Worm (Caenorhabditis elegans) whole organism, young adult: Measurements from ENCODE around the gene srd-50.

Source experiments
- B0019.2 ChIP-seq: fragments of 200-800 bp; sonication (Bioruptor generic); conservative IDR thresholded peaks from 2 replicates; pipeline ENCODE4 v1.3.6; 2022; ENCODE audit warnings: missing genetic modification reagents, missing genetic modification characterization, missing compliant biosample characterization
- B0035.1 ChIP-seq: sonication (generic microtip); optimal IDR thresholded peaks from 2 replicates; lab custom pipeline; 2016; ENCODE audit warnings: missing genetic modification characterization, mild to moderate bottlenecking, missing compliant biosample characterization, missing genotype, missing genetic modification reagents
- B0336.3 ChIP-seq: fragments of 200-800 bp; sonication (Bioruptor generic); IDR thresholded peaks from 2 replicates; pipeline ENCODE4 v1.3.6; 2022; ENCODE audit warnings: missing genetic modification characterization, missing compliant biosample characterization
- F10E7.11 ChIP-seq: sonication (generic microtip); optimal IDR thresholded peaks from 2 replicates; lab custom pipeline; 2017; ENCODE audit warnings: mild to moderate bottlenecking, missing genetic modification characterization, moderate library complexity, missing compliant biosample characterization
- F23B12.7 ChIP-seq: sonication (generic microtip); optimal IDR thresholded peaks from 2 replicates; lab custom pipeline; 2017; ENCODE audit warnings: missing genetic modification characterization, mild to moderate bottlenecking, missing compliant biosample characterization, antibody characterized with exemption, moderate library complexity; ENCODE audit not compliant: insufficient read depth
- F33H1.4 ChIP-seq: fragments of 200-800 bp; sonication (Bioruptor generic); IDR thresholded peaks from 2 replicates; pipeline ENCODE4 v1.3.6; 2022; ENCODE audit warnings: missing genetic modification reagents, missing genetic modification characterization, missing compliant biosample characterization
- F52B5.7 ChIP-seq: sonication (generic microtip); optimal IDR thresholded peaks from 2 replicates; lab custom pipeline; 2016; ENCODE audit warnings: mild to moderate bottlenecking, missing genetic modification characterization, missing compliant biosample characterization
- F55B11.4 ChIP-seq: sonication (generic microtip); optimal IDR thresholded peaks from 2 replicates; lab custom pipeline; 2016; ENCODE audit warnings: missing compliant biosample characterization, missing genetic modification characterization, borderline replicate concordance; ENCODE audit not compliant: insufficient read depth
- T26A5.8 ChIP-seq: sonication (generic microtip); optimal IDR thresholded peaks from 2 replicates; lab custom pipeline; 2016; ENCODE audit warnings: missing genetic modification characterization, missing compliant biosample characterization
- Y53G8AR.9 ChIP-seq: fragments of 200-800 bp; sonication (Bioruptor generic); conservative IDR thresholded peaks from 2 replicates; pipeline ENCODE4 v1.3.6; 2022; ENCODE audit warnings: missing genetic modification reagents, missing genetic modification characterization, missing compliant biosample characterization
- Y67H2A.10 ChIP-seq: fragments of 200-800 bp; sonication (Bioruptor generic); conservative IDR thresholded peaks from 2 replicates; pipeline ENCODE4 v1.3.6; 2022; ENCODE audit warnings: missing genetic modification reagents, missing genetic modification characterization, missing compliant biosample characterization
- Y79H2A.3 ChIP-seq: fragments of 200-800 bp; sonication (Bioruptor generic); conservative IDR thresholded peaks from 2 replicates; pipeline ENCODE4 v1.3.6; 2022; ENCODE audit warnings: missing genetic modification reagents, missing genetic modification characterization, missing compliant biosample characterization
- Y95B8A.8 ChIP-seq: fragments of 200-800 bp; sonication (Bioruptor generic); IDR thresholded peaks from 2 replicates; pipeline ENCODE4 v1.3.6; 2022; ENCODE audit warnings: missing genetic modification reagents, missing genetic modification characterization, missing compliant biosample characterization
- attf-5 ChIP-seq: fragments of 200-800 bp; sonication (Bioruptor generic); optimal IDR thresholded peaks from 2 replicates; lab custom pipeline; 2018; ENCODE audit warnings: mild to moderate bottlenecking, missing genetic modification characterization, missing compliant biosample characterization
- ceh-40 ChIP-seq: fragments of 200-800 bp; sonication (Bioruptor generic); IDR thresholded peaks from 2 replicates; pipeline ENCODE4 v1.3.6; 2022; ENCODE audit warnings: missing genetic modification characterization, missing compliant biosample characterization
- ceh-58 ChIP-seq: fragments of 200-800 bp; sonication (Bioruptor generic); IDR thresholded peaks from 2 replicates; pipeline ENCODE4 v1.3.6; 2022; ENCODE audit warnings: missing genetic modification characterization, missing compliant biosample characterization
- ceh-91 ChIP-seq: fragments of 200-800 bp; sonication (Bioruptor generic); IDR thresholded peaks from 2 replicates; pipeline ENCODE4 v1.3.6; 2022; ENCODE audit warnings: missing genetic modification reagents, missing genetic modification characterization, missing compliant biosample characterization
- egrh-3 ChIP-seq: fragments of 200-800 bp; sonication (Bioruptor generic); IDR thresholded peaks from 2 replicates; pipeline ENCODE4 v1.3.6; 2022; ENCODE audit warnings: missing genetic modification reagents, missing genetic modification characterization, missing compliant biosample characterization
- ekl-4 ChIP-seq: fragments of 200-800 bp; sonication (Bioruptor generic); IDR thresholded peaks from 2 replicates; pipeline ENCODE4 v1.3.6; 2022; ENCODE audit warnings: missing genetic modification reagents, missing genetic modification characterization, missing compliant biosample characterization
- him-1 ChIP-seq: sonication (generic microtip); optimal IDR thresholded peaks from 2 replicates; lab custom pipeline; 2016; ENCODE audit warnings: missing genotype, missing genetic modification reagents, missing genetic modification characterization, missing compliant biosample characterization
- hlh-26 ChIP-seq: fragments of 200-800 bp; sonication (Bioruptor generic); conservative IDR thresholded peaks from 2 replicates; pipeline ENCODE4 v1.3.6; 2022; ENCODE audit warnings: missing genetic modification reagents, missing genetic modification characterization, missing compliant biosample characterization
- hmg-1.2 ChIP-seq: fragments of 200-800 bp; sonication (Bioruptor generic); IDR thresholded peaks from 2 replicates; pipeline ENCODE4 v1.3.6; 2022; ENCODE audit warnings: missing genetic modification reagents, missing genetic modification characterization, missing compliant biosample characterization
- let-607 ChIP-seq, 2 experiments: fragments of 200-800 bp in 1 of 2; sonication (Bioruptor generic) in 1 of 2; sonication (generic microtip) in 1 of 2; optimal IDR thresholded peaks; 2 replicates each; lab custom pipeline; 2016 to 2018; ENCODE audit warnings: mild to moderate bottlenecking in 2 of 2, missing compliant biosample characterization in 2 of 2, missing genetic modification characterization in 2 of 2, moderate library complexity in 2 of 2, missing genotype in 1 of 2
- lin-26 ChIP-seq: fragments of 200-800 bp; sonication (Bioruptor generic); IDR thresholded peaks from 2 replicates; pipeline ENCODE4 v1.3.6; 2022; ENCODE audit warnings: missing genetic modification reagents, missing genetic modification characterization, missing compliant biosample characterization
- lin-35 ChIP-seq, 3 experiments: fragments of 150-350 bp in 2 of 3; sonication (generic microtip) in 1 of 3; optimal IDR thresholded peaks; 2 replicates each; lab custom pipeline; 2014 to 2018; ENCODE audit warnings: missing biosample characterization in 3 of 3, missing genetic modification characterization in 3 of 3, missing genetic modification reagents in 3 of 3
- lir-1 ChIP-seq: fragments of 200-800 bp; sonication (Bioruptor generic); conservative IDR thresholded peaks from 2 replicates; pipeline ENCODE4 v1.3.6; 2022; ENCODE audit warnings: missing genetic modification reagents, missing genetic modification characterization, missing compliant biosample characterization
- madf-3 ChIP-seq: fragments of 200-800 bp; sonication (Bioruptor generic); IDR thresholded peaks from 2 replicates; pipeline ENCODE4 v1.3.6; 2022; ENCODE audit warnings: missing genetic modification reagents, missing genetic modification characterization, missing compliant biosample characterization
- madf-8 ChIP-seq: fragments of 200-800 bp; sonication (Bioruptor generic); conservative IDR thresholded peaks from 2 replicates; pipeline ENCODE4 v1.3.6; 2022; ENCODE audit warnings: missing genetic modification reagents, missing genetic modification characterization, missing compliant biosample characterization
- mel-28 ChIP-seq: sonication (generic microtip); optimal IDR thresholded peaks from 2 replicates; lab custom pipeline; 2016; ENCODE audit warnings: borderline replicate concordance, mild to moderate bottlenecking, missing genetic modification characterization, missing compliant biosample characterization
- mes-4 ChIP-seq: sonication (generic microtip); optimal IDR thresholded peaks from 2 replicates; lab custom pipeline; 2016; ENCODE audit warnings: missing genotype, missing genetic modification characterization, missing compliant biosample characterization
- nhr-179 ChIP-seq: sonication (generic microtip); optimal IDR thresholded peaks from 2 replicates; lab custom pipeline; 2016; ENCODE audit warnings: mild to moderate bottlenecking, missing genetic modification characterization, missing compliant biosample characterization
- nhr-80 ChIP-seq: sonication (generic microtip); optimal IDR thresholded peaks from 2 replicates; lab custom pipeline; 2016; ENCODE audit warnings: missing genetic modification characterization, missing compliant biosample characterization
- nhr-90 ChIP-seq: sonication (generic microtip); optimal IDR thresholded peaks from 2 replicates; lab custom pipeline; 2016; ENCODE audit warnings: missing genotype, mild to moderate bottlenecking, missing genetic modification characterization, missing compliant biosample characterization
- pbrm-1 ChIP-seq: fragments of 200-800 bp; sonication (Bioruptor generic); IDR thresholded peaks from 2 replicates; pipeline ENCODE4 v1.3.6; 2022; ENCODE audit warnings: missing genetic modification reagents, missing genetic modification characterization, missing compliant biosample characterization
- rcor-1 ChIP-seq: fragments of 200-800 bp; sonication (Bioruptor generic); IDR thresholded peaks from 2 replicates; pipeline ENCODE4 v1.3.6; 2022; ENCODE audit warnings: missing genetic modification reagents, missing genetic modification characterization, missing compliant biosample characterization
- repo-1 ChIP-seq: sonication (generic microtip); optimal IDR thresholded peaks from 2 replicates; lab custom pipeline; 2017; ENCODE audit warnings: mild to moderate bottlenecking, missing genetic modification characterization, missing compliant biosample characterization
- rpc-1 ChIP-seq, 2 experiments: fragments of 150-350 bp in 1 of 2; sonication (generic microtip) in 1 of 2; optimal IDR thresholded peaks; 2 replicates each; lab custom pipeline; 2014 to 2018; ENCODE audit warnings: missing biosample characterization in 1 of 2, missing genetic modification characterization in 1 of 2, missing genetic modification reagents in 1 of 2, missing genotype in 1 of 2
- snpc-1.1 ChIP-seq: sonication (generic microtip); optimal IDR thresholded peaks from 2 replicates; lab custom pipeline; 2017; ENCODE audit warnings: missing genetic modification characterization, mild to moderate bottlenecking, missing compliant biosample characterization, antibody characterized with exemption, moderate library complexity, missing genotype, missing genetic modification reagents; ENCODE audit not compliant: insufficient read depth
- snpc-1.3 ChIP-seq: sonication (generic microtip); optimal IDR thresholded peaks from 2 replicates; lab custom pipeline; 2017; ENCODE audit warnings: missing genetic modification characterization, mild to moderate bottlenecking, missing compliant biosample characterization, antibody characterized with exemption, moderate library complexity, missing genotype, missing genetic modification reagents; ENCODE audit not compliant: insufficient read depth
- snpc-4 ChIP-seq, 5 experiments: fragments of 150-350 bp in 1 of 5; sonication (generic microtip) in 4 of 5; optimal IDR thresholded peaks; 2 replicates each; lab custom pipeline; 2014 to 2018; ENCODE audit warnings: missing genetic modification characterization in 5 of 5, missing biosample characterization in 3 of 5, antibody characterized with exemption in 2 of 5, mild to moderate bottlenecking in 2 of 5, missing compliant biosample characterization in 2 of 5, missing genotype in 2 of 5, moderate library complexity in 2 of 5, missing genetic modification reagents in 1 of 5
- somi-1 ChIP-seq: fragments of 200-800 bp; sonication (Bioruptor generic); optimal IDR thresholded peaks from 2 replicates; lab custom pipeline; 2018; ENCODE audit warnings: mild to moderate bottlenecking, missing genetic modification characterization, missing compliant biosample characterization
- sptf-2 ChIP-seq: fragments of 200-800 bp; sonication (Bioruptor generic); optimal IDR thresholded peaks from 2 replicates; lab custom pipeline; 2018; ENCODE audit warnings: mild to moderate bottlenecking, missing genetic modification characterization, missing compliant biosample characterization
- tbp1 ChIP-seq: fragments of 200-800 bp; sonication (Bioruptor generic); optimal IDR thresholded peaks from 2 replicates; lab custom pipeline; 2018; ENCODE audit warnings: mild to moderate bottlenecking, missing genetic modification characterization, missing compliant biosample characterization
- tbx-9 ChIP-seq: sonication (generic microtip); optimal IDR thresholded peaks from 2 replicates; lab custom pipeline; 2016; ENCODE audit warnings: borderline replicate concordance, missing genetic modification characterization, inconsistent platforms, missing compliant biosample characterization
- ztf-18 ChIP-seq: sonication (generic microtip); optimal IDR thresholded peaks from 2 replicates; lab custom pipeline; 2016; ENCODE audit warnings: missing genotype, mild to moderate bottlenecking, missing genetic modification characterization, missing compliant biosample characterization
- ztf-28 ChIP-seq: fragments of 200-800 bp; sonication (Bioruptor generic); IDR thresholded peaks from 2 replicates; pipeline ENCODE4 v1.3.6; 2022; ENCODE audit warnings: missing genetic modification reagents, missing genetic modification characterization, missing compliant biosample characterization
- ztf-6 ChIP-seq: fragments of 200-800 bp; sonication (Bioruptor generic); IDR thresholded peaks from 2 replicates; pipeline ENCODE4 v1.3.6; 2022; ENCODE audit warnings: missing genetic modification reagents, missing genetic modification characterization, missing compliant biosample characterization

Gene srd-50

DNA sequence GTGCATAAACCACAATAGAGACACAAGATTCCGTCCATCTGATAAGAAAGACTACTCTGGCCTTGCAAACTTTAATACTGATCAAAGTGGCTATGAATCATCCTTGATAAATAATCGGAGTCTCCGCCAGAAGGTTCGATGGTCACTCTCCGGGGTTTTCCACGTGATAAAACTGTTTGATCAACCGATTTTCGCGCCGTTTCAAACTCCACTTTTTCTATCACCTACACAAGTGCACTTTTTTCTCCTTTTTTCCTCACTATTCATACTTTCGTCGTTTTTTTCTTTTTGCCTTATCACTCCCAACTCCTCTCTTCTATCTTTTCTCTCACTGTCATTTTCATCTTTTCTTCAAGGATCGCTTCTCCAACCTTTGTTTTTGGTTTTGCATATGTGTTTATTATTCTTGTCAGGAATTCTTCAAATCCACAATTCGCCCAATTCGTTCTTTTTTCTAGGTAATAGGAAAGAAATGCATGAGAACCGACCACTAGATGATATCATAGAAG, 47.1 kb upstream of the srd-50 start, which contains the start of gene F18H3.4 (continued):
- TF ChIP-seq F23B12.7 (tag; lab: Kevin White, UChicago) (no peak), madf-3 (GFP tag; lab: Robert Waterston, UW) (no peak), nhr-80 (tag; lab: Kevin White, UChicago) (peak; percentile 97), lin-35 (GFP tag; optimal IDR thresholded peaks at IDR 0.05; lab: Kevin White, UChicago) (no peak), rpc-1 (optimal IDR thresholded peaks at IDR 0.05; lab: Kevin White, UChicago) (no peak), rpc-1 (tag; optimal IDR thresholded peaks at IDR 0.05; lab: Kevin White, UChicago) (no peak), F10E7.11 (tag; lab: Kevin White, UChicago) (no peak), hmg-1.2 (GFP tag; lab: Robert Waterston, UW) (no peak), Y79H2A.3 (GFP tag; lab: Robert Waterston, UW) (no peak), lir-1 (GFP tag; lab: Robert Waterston, UW) (no peak), ceh-58 (GFP tag; lab: Robert Waterston, UW) (no peak), let-607 (tag; optimal IDR thresholded peaks at IDR 0.05; lab: Kevin White, UChicago) (peak in 1 of 2 experiments; percentile 65), F52B5.7 (tag; lab: Kevin White, UChicago) (no peak), B0035.1 (tag; lab: Kevin White, UChicago) (no peak), lin-26 (GFP tag; lab: Robert Waterston, UW) (no peak), egrh-3 (GFP tag; lab: Robert Waterston, UW) (no peak), ceh-91 (GFP tag; lab: Robert Waterston, UW) (no peak), F55B11.4 (tag; lab: Kevin White, UChicago) (no peak), Y67H2A.10 (GFP tag; lab: Robert Waterston, UW) (no peak), mes-4 (no peak), ztf-18 (tag; lab: Kevin White, UChicago) (no peak), ceh-40 (GFP tag; lab: Robert Waterston, UW) (no peak), somi-1 (GFP tag; lab: Kevin White, UChicago) (no peak), him-1 (tag; lab: Kevin White, UChicago) (no peak), snpc-1.3 (tag; lab: Kevin White, UChicago) (no peak), snpc-1.1 (no peak), hlh-26 (no peak), Y53G8AR.9 (GFP tag; lab: Robert Waterston, UW) (no peak), Y95B8A.8 (GFP tag; lab: Robert Waterston, UW) (no peak), tbx-9 (tag; lab: Kevin White, UChicago) (no peak), tbp1 (GFP tag; lab: Kevin White, UChicago) (peak; percentile 46), B0019.2 (GFP tag; lab: Robert Waterston, UW) (no peak), B0336.3 (peak; percentile 62; the same call in 1 of the 2 replicates), sptf-2 (GFP tag; lab: Kevin White, UChicago) (no peak), madf-8 (GFP tag; lab: Robert Waterston, UW) (no peak), nhr-179 (no peak), ekl-4 (GFP tag; lab: Robert Waterston, UW) (no peak), F33H1.4 (GFP tag; lab: Robert Waterston, UW) (no peak), ztf-28 (GFP tag; lab: Robert Waterston, UW) (no peak), mel-28 (no peak), T26A5.8 (no peak), pbrm-1 (GFP tag; lab: Robert Waterston, UW) (no peak), snpc-4 (GFP tag; optimal IDR thresholded peaks at IDR 0.05; lab: Kevin White, UChicago) (no peak), snpc-4 (tag; optimal IDR thresholded peaks at IDR 0.05; lab: Kevin White, UChicago) (peak in 1 of 4 experiments; percentile 14), rcor-1 (GFP tag; lab: Robert Waterston, UW) (no peak), attf-5 (GFP tag; lab: Kevin White, UChicago) (no peak), repo-1 (tag; lab: Kevin White, UChicago) (no peak), ztf-6 (GFP tag; lab: Robert Waterston, UW) (no peak), nhr-90 (tag; lab: Kevin White, UChicago) (peak; percentile 19)
